Fruit fly (Drosophila melanogaster) whole organism, embryonic: ENCODE results near the gene CG17784.

Source experiments
- Aef1 ChIP-seq: fragments of 200-800 bp; sonication (Bioruptor generic); IDR thresholded peaks from 3 replicates; pipeline ENCODE4 v1.3.6; 2022; ENCODE audit warnings: missing biosample characterization, missing genetic modification characterization
- Atf-2 ChIP-seq: fragments of 200-800 bp; sonication (Bioruptor generic); optimal IDR thresholded peaks from 2 replicates; lab custom pipeline; 2016; ENCODE audit warnings: missing biosample characterization, missing genetic modification characterization
- CG12155 ChIP-seq: fragments of 200-800 bp; sonication (Bioruptor generic); optimal IDR thresholded peaks from 3 replicates; lab custom pipeline; 2016; ENCODE audit warnings: missing biosample characterization, missing genetic modification characterization
- CG12769 ChIP-seq: fragments of 200-800 bp; sonication (Bioruptor generic); optimal IDR thresholded peaks from 2 replicates; lab custom pipeline; 2019; ENCODE audit warnings: missing biosample characterization, mild to moderate bottlenecking, missing genetic modification characterization, moderate library complexity
- CG13775 ChIP-seq: fragments of 200-800 bp; sonication (Bioruptor generic); optimal IDR thresholded peaks from 3 replicates; lab custom pipeline; 2017; ENCODE audit warnings: missing biosample characterization, mild to moderate bottlenecking, missing genetic modification characterization
- CG14441 ChIP-seq: fragments of 200-800 bp; sonication (Bioruptor generic); IDR thresholded peaks from 2 replicates; pipeline ENCODE4 v1.3.6; 2022; ENCODE audit warnings: missing biosample characterization, missing genetic modification characterization
- CG14667 ChIP-seq: fragments of 200-800 bp; sonication (Bioruptor generic); IDR thresholded peaks from 2 replicates; pipeline ENCODE4 v1.3.6; 2022; ENCODE audit warnings: missing biosample characterization, missing genetic modification characterization
- CG14710 ChIP-seq: fragments of 200-800 bp; sonication (Bioruptor generic); optimal IDR thresholded peaks from 3 replicates; lab custom pipeline; 2019; ENCODE audit warnings: missing biosample characterization, mild to moderate bottlenecking, missing genetic modification characterization, moderate library complexity
- CG1792 ChIP-seq: fragments of 200-800 bp; sonication (Bioruptor generic); optimal IDR thresholded peaks from 2 replicates; lab custom pipeline; 2016; ENCODE audit warnings: missing biosample characterization, missing genetic modification characterization
- CG33213 ChIP-seq: fragments of 200-800 bp; sonication (Bioruptor generic); optimal IDR thresholded peaks from 3 replicates; lab custom pipeline; 2016; ENCODE audit warnings: missing biosample characterization, missing genetic modification characterization
- CG33557 ChIP-seq: fragments of 200-800 bp; sonication (Bioruptor generic); optimal IDR thresholded peaks from 2 replicates; lab custom pipeline; 2019; ENCODE audit warnings: missing biosample characterization, mild to moderate bottlenecking, missing genetic modification characterization, moderate library complexity
- CG5245 ChIP-seq: fragments of 200-800 bp; sonication (Bioruptor generic); optimal IDR thresholded peaks from 3 replicates; lab custom pipeline; 2016; ENCODE audit warnings: missing biosample characterization, missing genetic modification characterization
- CG6272 ChIP-seq: fragments of 200-800 bp; sonication (Bioruptor generic); IDR thresholded peaks from 2 replicates; pipeline ENCODE4 v1.3.6; 2022; ENCODE audit warnings: missing biosample characterization, missing genetic modification characterization
- CG8290 ChIP-seq, 3 experiments: fragments of 200-800 bp; sonication (Bioruptor generic); optimal IDR thresholded peaks; 2 replicates each; lab custom pipeline; 2016 to 2019; ENCODE audit warnings: missing biosample characterization in 3 of 3, missing genetic modification characterization in 3 of 3, mild to moderate bottlenecking in 2 of 3, moderate library complexity in 1 of 3
- CG8924 ChIP-seq: fragments of 200-800 bp; optimal IDR thresholded peaks from 3 replicates; lab custom pipeline; 2019; ENCODE audit warnings: missing biosample characterization, mild to moderate bottlenecking, missing genetic modification characterization, moderate library complexity
- CG9437 ChIP-seq: fragments of 200-800 bp; sonication (Bioruptor generic); optimal IDR thresholded peaks from 2 replicates; lab custom pipeline; 2018; ENCODE audit warnings: missing biosample characterization, mild to moderate bottlenecking, missing genetic modification characterization
- CG9609 ChIP-seq: fragments of 200-800 bp; sonication (Bioruptor generic); optimal IDR thresholded peaks from 3 replicates; lab custom pipeline; 2016; ENCODE audit warnings: missing biosample characterization, missing genetic modification characterization
- CG9727 ChIP-seq: fragments of 200-800 bp; sonication (Bioruptor generic); optimal IDR thresholded peaks from 3 replicates; lab custom pipeline; 2017; ENCODE audit warnings: missing biosample characterization, mild to moderate bottlenecking, missing genetic modification characterization
- CG9932 ChIP-seq: fragments of 200-800 bp; sonication (Bioruptor generic); IDR thresholded peaks from 2 replicates; pipeline ENCODE4 v1.3.6; 2022; ENCODE audit warnings: missing biosample characterization, missing genetic modification characterization
- CoRest ChIP-seq: fragments of 200-800 bp; sonication (Bioruptor generic); optimal IDR thresholded peaks from 3 replicates; lab custom pipeline; 2018; ENCODE audit warnings: missing biosample characterization, mild to moderate bottlenecking, missing genetic modification characterization, moderate library complexity
- Dfd ChIP-seq, 2 experiments: fragments of >200 bp; optimal IDR thresholded peaks; 2 replicates each; lab custom pipeline; 2017; ENCODE audit warnings: missing biosample characterization in 2 of 2, missing genetic modification characterization in 2 of 2
- Dll ChIP-seq: fragments of 200-800 bp; sonication (Bioruptor generic); IDR thresholded peaks from 4 replicates; pipeline ENCODE4 v1.3.6; 2022; ENCODE audit warnings: missing biosample characterization, missing genetic modification characterization; ENCODE audit not compliant: partially characterized antibody
- Fer1 ChIP-seq: fragments of 200-800 bp; sonication (Bioruptor generic); optimal IDR thresholded peaks from 2 replicates; lab custom pipeline; 2017; ENCODE audit warnings: missing biosample characterization, mild to moderate bottlenecking, missing genetic modification characterization
- GATAe ChIP-seq: fragments of 200-800 bp; sonication (Bioruptor generic); conservative IDR thresholded peaks from 2 replicates; pipeline ENCODE4 v1.3.6; 2022; ENCODE audit warnings: missing biosample characterization, missing genetic modification characterization
- Max ChIP-seq: fragments of 200-800 bp; sonication (Bioruptor generic); optimal IDR thresholded peaks from 2 replicates; lab custom pipeline; 2016; ENCODE audit warnings: missing biosample characterization, mild to moderate bottlenecking, missing genetic modification characterization
- NC2α ChIP-seq: fragments of 200-800 bp; sonication (Bioruptor generic); optimal IDR thresholded peaks from 2 replicates; lab custom pipeline; 2016; ENCODE audit warnings: missing biosample characterization, missing genetic modification characterization
- NC2β ChIP-seq: fragments of 200-800 bp; sonication (Bioruptor generic); optimal IDR thresholded peaks from 2 replicates; lab custom pipeline; 2016; ENCODE audit warnings: missing biosample characterization, missing genetic modification characterization
- Neu2 ChIP-seq: fragments of 200-800 bp; sonication (Bioruptor generic); optimal IDR thresholded peaks from 3 replicates; lab custom pipeline; 2016; ENCODE audit warnings: missing biosample characterization, missing genetic modification characterization, borderline replicate concordance
- Oaz ChIP-seq: fragments of 200-800 bp; sonication (Bioruptor generic); IDR thresholded peaks from 2 replicates; pipeline ENCODE4 v1.3.6; 2022; ENCODE audit warnings: missing biosample characterization, missing genetic modification characterization
- Ptx1 ChIP-seq: fragments of 200-800 bp; sonication (Bioruptor generic); IDR thresholded peaks from 2 replicates; pipeline ENCODE4 v1.3.6; 2022; ENCODE audit warnings: missing biosample characterization, missing genetic modification characterization
- Sin3A ChIP-seq: fragments of >200 bp; optimal IDR thresholded peaks from 2 replicates; lab custom pipeline; 2018
- Six4 ChIP-seq: fragments of 200-800 bp; sonication (Bioruptor generic); optimal IDR thresholded peaks from 2 replicates; lab custom pipeline; 2016; ENCODE audit warnings: missing biosample characterization, missing genetic modification characterization
- Xbp1 ChIP-seq: fragments of 200-800 bp; sonication (Bioruptor generic); optimal IDR thresholded peaks from 3 replicates; lab custom pipeline; 2016; ENCODE audit warnings: missing biosample characterization, mild to moderate bottlenecking, missing genetic modification characterization
- caup ChIP-seq: fragments of 200-800 bp; sonication (Bioruptor generic); optimal IDR thresholded peaks from 3 replicates; lab custom pipeline; 2017; ENCODE audit warnings: missing biosample characterization, mild to moderate bottlenecking, missing genetic modification characterization, moderate library complexity; ENCODE audit not compliant: severe bottlenecking
- lola ChIP-seq, 3 experiments: fragments of >200 bp in 2 of 3; fragments of 200-800 bp in 1 of 3; sonication (Bioruptor generic) in 1 of 3; optimal IDR thresholded peaks; 2 replicates each; lab custom pipeline; 2017 to 2019; ENCODE audit warnings: missing biosample characterization in 3 of 3, missing genetic modification characterization in 3 of 3, mild to moderate bottlenecking in 1 of 3, moderate library complexity in 1 of 3
- maf-S ChIP-seq: fragments of 200-800 bp; sonication (Bioruptor generic); optimal IDR thresholded peaks from 2 replicates; lab custom pipeline; 2016; ENCODE audit warnings: missing biosample characterization, missing genetic modification characterization
- nmo ChIP-seq: fragments of 200-800 bp; sonication (Bioruptor generic); optimal IDR thresholded peaks from 2 replicates; lab custom pipeline; 2018; ENCODE audit warnings: missing biosample characterization, mild to moderate bottlenecking, missing genetic modification characterization, moderate library complexity
- prd ChIP-seq, 3 experiments: fragments of >200 bp in 2 of 3; fragments of 200-800 bp in 1 of 3; sonication (Bioruptor generic) in 1 of 3; optimal IDR thresholded peaks in 2 of 3; IDR thresholded peaks in 1 of 3; 2 replicates in 2 of 3; 3 replicates in 1 of 3; pipeline versions ENCODE4 v1.3.6 to Lab custom; 2017 to 2022; ENCODE audit warnings: missing biosample characterization in 1 of 3, missing genetic modification characterization in 1 of 3
- pzg ChIP-seq: fragments of 200-800 bp; sonication (Bioruptor generic); optimal IDR thresholded peaks from 3 replicates; lab custom pipeline; 2018; ENCODE audit warnings: missing biosample characterization, mild to moderate bottlenecking, missing genetic modification characterization, moderate library complexity
- row ChIP-seq: fragments of 200-800 bp; sonication (Bioruptor generic); IDR thresholded peaks from 3 replicates; pipeline ENCODE4 v1.3.6; 2022; ENCODE audit warnings: missing biosample characterization, missing genetic modification characterization
- sd ChIP-seq: fragments of 200-800 bp; sonication (Bioruptor generic); optimal IDR thresholded peaks from 3 replicates; lab custom pipeline; 2018; ENCODE audit warnings: missing biosample characterization, mild to moderate bottlenecking, missing genetic modification characterization, moderate library complexity
- sna ChIP-seq: fragments of 200-800 bp; sonication (Bioruptor generic); IDR thresholded peaks from 2 replicates; pipeline ENCODE4 v1.3.6; 2022; ENCODE audit warnings: missing biosample characterization, missing genetic modification characterization; ENCODE audit not compliant: partially characterized antibody
- stwl ChIP-seq: fragments of 200-800 bp; sonication (Bioruptor generic); optimal IDR thresholded peaks from 3 replicates; lab custom pipeline; 2018; ENCODE audit warnings: missing biosample characterization, mild to moderate bottlenecking, missing genetic modification characterization, moderate library complexity
- tap ChIP-seq: fragments of 200-800 bp; optimal IDR thresholded peaks from 3 replicates; lab custom pipeline; 2019; ENCODE audit warnings: missing biosample characterization, mild to moderate bottlenecking, missing genetic modification characterization, moderate library complexity
- tll ChIP-seq, 2 experiments: fragments of 200-800 bp in 1 of 2; fragments of >200 bp in 1 of 2; sonication (Bioruptor generic) in 1 of 2; optimal IDR thresholded peaks; 2 replicates each; lab custom pipeline; 2017 to 2019; ENCODE audit warnings: missing biosample characterization in 2 of 2, missing genetic modification characterization in 2 of 2, mild to moderate bottlenecking in 1 of 2, moderate library complexity in 1 of 2
- vfl ChIP-seq: fragments of 200-800 bp; sonication (Bioruptor generic); optimal IDR thresholded peaks from 2 replicates; lab custom pipeline; 2016; ENCODE audit warnings: missing biosample characterization, missing genetic modification characterization
- zfh2 ChIP-seq: fragments of 200-800 bp; sonication (Bioruptor generic); optimal IDR thresholded peaks from 2 replicates; lab custom pipeline; 2016; ENCODE audit warnings: missing biosample characterization, missing genetic modification characterization

Gene CG17784

DNA sequence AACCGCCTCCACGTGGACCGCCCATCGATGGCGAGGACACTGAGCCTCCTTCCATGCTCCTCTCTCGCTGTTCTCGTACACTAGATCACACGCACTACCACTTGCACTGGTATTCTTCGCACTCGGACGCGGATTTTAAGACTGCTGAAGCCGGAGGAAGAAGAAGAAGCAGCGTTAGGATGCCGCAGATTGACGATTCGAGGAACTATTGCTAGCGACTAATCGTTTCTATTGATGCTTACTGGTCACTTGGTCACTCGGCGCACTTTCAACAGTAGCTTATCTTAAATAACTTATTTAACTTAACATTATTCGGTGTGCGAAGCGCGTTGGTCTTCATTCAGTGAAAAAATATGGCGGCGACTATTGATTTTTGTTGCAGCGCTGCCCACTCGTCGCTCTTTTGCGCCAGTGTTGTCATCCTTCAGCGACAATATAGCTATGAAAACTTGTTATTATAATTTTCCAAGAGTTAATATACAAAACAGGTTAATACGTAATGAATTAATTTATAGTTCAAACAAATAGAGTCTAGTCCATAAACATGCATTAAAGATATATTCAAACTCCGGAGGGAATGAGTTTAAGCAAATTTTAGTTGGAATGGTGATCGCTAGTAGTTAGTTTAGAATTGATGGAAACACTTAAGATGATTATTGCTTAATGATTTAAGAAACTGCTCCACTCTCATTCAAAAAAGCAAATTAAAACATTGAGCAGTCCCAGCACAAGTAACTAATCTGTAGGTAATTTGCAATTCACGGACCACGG, 16.2 kb downstream of the CG17784 start, which contains the start of the genes CG5746 and CG6454 (continued):
- peak; percentile 61 for TF ChIP-seq Ptx1
- peak; percentile 57 for TF ChIP-seq maf-S (GFP tag; lab: Kevin White, UChicago)
- peak; percentile 70 for TF ChIP-seq CG9437 (GFP tag; lab: Kevin White, UChicago)
- peak; percentile 78 for TF ChIP-seq zfh2 (GFP tag; lab: Kevin White, UChicago)
- peak in 1 of 2 experiments; percentile 11 for TF ChIP-seq tll (GFP tag; optimal IDR thresholded peaks at IDR 0.05; lab: Kevin White, UChicago)
- no peak for TF ChIP-seq Fer1 (GFP tag; lab: Kevin White, UChicago)
- peak; percentile 64 for TF ChIP-seq CG12155
- peak; percentile 12 for TF ChIP-seq CG1792 (GFP tag; lab: Kevin White, UChicago)
- TF ChIP-seq CG9609 (GFP tag; lab: Kevin White, UChicago) = peak; percentile 73
- TF ChIP-seq CG8290 (GFP tag; optimal IDR thresholded peaks at IDR 0.05; lab: Kevin White, UChicago) = peak; percentile 38
- TF ChIP-seq CG8290 (tag; optimal IDR thresholded peaks at IDR 0.05; lab: Kevin White, UChicago) = no peak
- TF ChIP-seq Oaz (GFP tag; lab: Robert Waterston, UW) = no peak
- TF ChIP-seq CG5245 (GFP tag; lab: Kevin White, UChicago) = peak; percentile 28
- peak; percentile 50; the same call in 2 of the 3 replicates for TF ChIP-seq Aef1 (GFP tag; lab: Robert Waterston, UW)
- peak; percentile 44 for TF ChIP-seq CG33557
- no peak for TF ChIP-seq CG14441 (GFP tag; lab: Robert Waterston, UW)
- peak; percentile 51 for TF ChIP-seq Atf-2 (GFP tag; lab: Kevin White, UChicago)
- TF ChIP-seq CG9932 (GFP tag; lab: Robert Waterston, UW) = no peak
- TF ChIP-seq stwl (tag; lab: Kevin White, UChicago) = peak; percentile 48
- peak; percentile 72 for TF ChIP-seq CG8924 (tag; lab: Kevin White, UChicago)
- peak; percentile 18 for TF ChIP-seq Neu2 (GFP tag; lab: Kevin White, UChicago)
- TF ChIP-seq caup (GFP tag; lab: Kevin White, UChicago) = no peak
- TF ChIP-seq CoRest (tag; lab: Kevin White, UChicago) = peak; percentile 79
- peak; percentile 20 for TF ChIP-seq vfl (GFP tag; lab: Kevin White, UChicago)
- peak; percentile 50 for TF ChIP-seq CG9727 (GFP tag; lab: Kevin White, UChicago)
- no peak for TF ChIP-seq GATAe (GFP tag; lab: Robert Waterston, UW)
- peak; percentile 24 for TF ChIP-seq CG33213 (GFP tag; lab: Kevin White, UChicago)
- TF ChIP-seq CG6272 (GFP tag; lab: Robert Waterston, UW) = 0 out of 2 replicates have a peak, but pooled peaks have one; percentile 32
- TF ChIP-seq prd (optimal IDR thresholded peaks at IDR 0.05; lab: Kevin White, UChicago) = no peak
- peak; percentile 69 for TF ChIP-seq prd (GFP tag; IDR thresholded peaks at IDR 0.05; lab: Robert Waterston, UW)
- 0 out of 4 replicates have a peak, but pooled peaks have one; percentile 19 for TF ChIP-seq Dll (GFP tag; lab: Robert Waterston, UW)
- TF ChIP-seq NC2β = peak; percentile 16
- peak; percentile 48 for TF ChIP-seq pzg (GFP tag; lab: Kevin White, UChicago)
- peak; percentile 74 for TF ChIP-seq CG13775 (GFP tag; lab: Kevin White, UChicago)
- peak; percentile 78 for TF ChIP-seq nmo (GFP tag; lab: Kevin White, UChicago)
- TF ChIP-seq sd (tag; lab: Kevin White, UChicago) = no peak
- no peak for TF ChIP-seq CG12769
- TF ChIP-seq Six4 (GFP tag; lab: Kevin White, UChicago) = peak; percentile 33
- TF ChIP-seq NC2α (GFP tag; lab: Kevin White, UChicago) = peak; percentile 29
- TF ChIP-seq tap (tag; lab: Kevin White, UChicago) = no peak
- TF ChIP-seq CG14710 (tag; lab: Kevin White, UChicago) = peak; percentile 86
- no peak for TF ChIP-seq sna (GFP tag; lab: Robert Waterston, UW)
- TF ChIP-seq Sin3A (lab: Kevin White, UChicago) = peak; percentile 68
- peak; percentile 68 for TF ChIP-seq Xbp1 (GFP tag; lab: Kevin White, UChicago)
- TF ChIP-seq Max (GFP tag; lab: Kevin White, UChicago) = peak; percentile 39
- no peak for TF ChIP-seq Dfd (GFP tag; optimal IDR thresholded peaks at IDR 0.05; lab: Kevin White, UChicago)
- TF ChIP-seq row (GFP tag; lab: Robert Waterston, UW) = peak; percentile 76
- no peak for TF ChIP-seq CG14667
- peak in 1 of 3 experiments; percentile 62 for TF ChIP-seq lola (GFP tag; optimal IDR thresholded peaks at IDR 0.05; lab: Kevin White, UChicago)
